Fruit fly (Drosophila melanogaster): ENCODE measurements around the gene tna.

The tna gene

dm6 chr3L:10842830-10843229 lies 7.5 kb downstream of the tna start (continued):
- TF ChIP-seq CG16779 (GFP tag; IDR thresholded peaks at IDR 0.05) = no peak
- no peak for TF ChIP-seq Kr (GFP tag; optimal IDR thresholded peaks at IDR 0.05)
- peak; percentile 23 for TF ChIP-seq Hey (tag; optimal IDR thresholded peaks at IDR 0.05)
- TF ChIP-seq CG14014 (GFP tag; IDR thresholded peaks at IDR 0.05) = no peak
- TF ChIP-seq crc (GFP tag; optimal IDR thresholded peaks at IDR 0.05) = no peak
- no peak for TF ChIP-seq YL-1 (GFP tag; optimal IDR thresholded peaks at IDR 0.05)
- TF ChIP-seq CG2116 (GFP tag; optimal IDR thresholded peaks at IDR 0.05) = no peak
- TF ChIP-seq CG7271 (tag; optimal IDR thresholded peaks at IDR 0.05) = no peak
- no peak for TF ChIP-seq Elba2 (GFP tag; optimal IDR thresholded peaks at IDR 0.05)
- no peak for TF ChIP-seq zf30C (GFP tag; optimal IDR thresholded peaks at IDR 0.05)
- TF ChIP-seq fd102C (GFP tag; optimal IDR thresholded peaks at IDR 0.05) = no peak

DNA sequence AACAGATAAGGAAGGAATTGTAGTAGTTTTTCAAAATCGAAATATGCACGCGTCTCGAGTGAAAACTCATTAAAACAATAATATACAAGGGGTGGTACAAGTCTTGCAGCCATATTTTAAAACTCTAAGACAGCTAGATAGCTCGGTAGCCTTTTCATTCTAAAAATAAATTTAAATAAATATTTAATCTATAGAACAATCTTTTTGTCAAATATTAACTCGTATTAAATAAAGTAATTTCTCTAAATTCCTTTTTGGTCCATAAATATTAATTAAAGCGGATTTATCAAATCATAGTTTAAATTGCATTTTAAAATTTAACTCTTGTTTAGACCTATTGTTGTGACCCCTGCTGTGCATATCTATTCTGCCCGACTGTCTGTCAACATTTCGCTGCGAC lies 7.9 kb downstream of the tna start:
- TF ChIP-seq dmrt99B (tag; optimal IDR thresholded peaks at IDR 0.05) = peak; percentile 72
- TF ChIP-seq CG14014 (GFP tag; IDR thresholded peaks at IDR 0.05) = no peak
- TF ChIP-seq CG17568 (GFP tag; optimal IDR thresholded peaks at IDR 0.05) = peak; percentile 36
- peak; percentile 23; the same call in 1 of the 2 replicates for TF ChIP-seq CG17328 (GFP tag; IDR thresholded peaks at IDR 0.05)
- TF ChIP-seq Sry-β (GFP tag; optimal IDR thresholded peaks at IDR 0.05) = peak; percentile 23
- TF ChIP-seq CG15269 (tag; optimal IDR thresholded peaks at IDR 0.05) = peak; percentile 42
- TF ChIP-seq sqz (GFP tag; optimal IDR thresholded peaks at IDR 0.05) = peak; percentile 50
- peak; percentile 83 for TF ChIP-seq CG17829 (tag; optimal IDR thresholded peaks at IDR 0.05)
- TF ChIP-seq Lhr (GFP tag; optimal IDR thresholded peaks at IDR 0.05) = peak; percentile 48
- TF ChIP-seq CG15601 (tag; optimal IDR thresholded peaks at IDR 0.05) = peak; percentile 79
- peak; percentile 47 for TF ChIP-seq nau (GFP tag; optimal IDR thresholded peaks at IDR 0.05)
- TF ChIP-seq so (GFP tag; IDR thresholded peaks at IDR 0.05) = 0 out of 3 replicates have a peak, but pooled peaks have one; percentile 45
- TF ChIP-seq run (tag; optimal IDR thresholded peaks at IDR 0.05) = peak; percentile 1
- no peak for TF ChIP-seq ttk (GFP tag; IDR thresholded peaks at IDR 0.05)
- TF ChIP-seq cato (GFP tag; optimal IDR thresholded peaks at IDR 0.05; ENCODE audit: borderline replicate concordance) = peak; percentile 23
- TF ChIP-seq Neu2 (GFP tag; optimal IDR thresholded peaks at IDR 0.05; ENCODE audit: borderline replicate concordance) = no peak
- 0 out of 2 replicates have a peak, but pooled peaks have one; percentile 16 for TF ChIP-seq esg (GFP tag; conservative IDR thresholded peaks at IDR 0.05)
- no peak for TF ChIP-seq CG5180 (GFP tag; optimal IDR thresholded peaks at IDR 0.05)
- peak; percentile 63 for TF ChIP-seq Asciz (GFP tag; optimal IDR thresholded peaks at IDR 0.05)
- no peak for TF ChIP-seq CG14860 (GFP tag; IDR thresholded peaks at IDR 0.05; ENCODE audit: partially characterized antibody)
- peak; percentile 47 for TF ChIP-seq Nf-YB (GFP tag; optimal IDR thresholded peaks at IDR 0.05)
- no peak for TF ChIP-seq crp (GFP tag; optimal IDR thresholded peaks at IDR 0.05)
- no peak for TF ChIP-seq Lpt (GFP tag; optimal IDR thresholded peaks at IDR 0.05)
- peak; percentile 87 for TF ChIP-seq dmrt11E (tag; optimal IDR thresholded peaks at IDR 0.05)
- no peak for TF ChIP-seq CG8478 (optimal IDR thresholded peaks at IDR 0.05)
- peak; percentile 64 for TF ChIP-seq CG13775 (GFP tag; optimal IDR thresholded peaks at IDR 0.05)
- peak; percentile 50 for TF ChIP-seq CG4424 (GFP tag; optimal IDR thresholded peaks at IDR 0.05)
- TF ChIP-seq CG18262 (tag; optimal IDR thresholded peaks at IDR 0.05) = peak; percentile 92
- TF ChIP-seq scrt (GFP tag; optimal IDR thresholded peaks at IDR 0.05) = peak; percentile 39
- peak in 1 of 2 experiments; percentile 18 for TF ChIP-seq Hr78 (GFP tag; optimal IDR thresholded peaks at IDR 0.05)
- TF ChIP-seq Dip3 (GFP tag; optimal IDR thresholded peaks at IDR 0.05) = no peak
- no peak for TF ChIP-seq slou (GFP tag; optimal IDR thresholded peaks at IDR 0.05)
- 0 out of 2 replicates have a peak, but pooled peaks have one; percentile 17 for TF ChIP-seq sisA (GFP tag; IDR thresholded peaks at IDR 0.05)
- no peak for TF ChIP-seq sna (GFP tag; IDR thresholded peaks at IDR 0.05; ENCODE audit: partially characterized antibody)
- no peak for TF ChIP-seq cg (GFP tag; optimal IDR thresholded peaks at IDR 0.05)
- peak; percentile 79 for TF ChIP-seq CG8924 (tag; optimal IDR thresholded peaks at IDR 0.05)
- no peak for TF ChIP-seq CG9609 (GFP tag; optimal IDR thresholded peaks at IDR 0.05)
- TF ChIP-seq ab (GFP tag; optimal IDR thresholded peaks at IDR 0.05) = no peak
- TF ChIP-seq ind (GFP tag; optimal IDR thresholded peaks at IDR 0.05) = peak; percentile 4

Measured in whole organism, embryonic.